Fruit fly (Drosophila melanogaster): Measurements from ENCODE around the gene PIG-Wb.

DNA sequence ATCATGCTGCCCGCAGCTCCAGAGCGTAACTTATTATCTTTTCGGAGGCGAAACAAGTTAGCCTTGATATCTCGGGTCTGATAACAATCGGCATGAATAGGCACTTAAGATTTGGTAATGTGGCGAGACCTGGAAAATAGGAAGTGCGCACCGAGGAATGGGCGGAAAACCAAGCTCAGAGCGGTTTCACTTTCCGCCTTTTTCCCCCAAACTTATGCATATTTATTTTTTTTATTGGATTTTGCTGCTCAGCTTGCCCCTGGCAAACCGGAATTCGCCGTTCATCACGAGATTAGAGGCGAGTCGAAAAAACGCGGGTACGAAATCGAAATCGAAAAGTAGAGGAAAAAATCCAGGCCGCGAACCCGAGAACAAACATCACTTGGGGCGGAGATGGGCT, 17.0 kb upstream of the PIG-Wb start:
- TF ChIP-seq CG14711 (tag; optimal IDR thresholded peaks at IDR 0.05), result no peak
- no peak for TF ChIP-seq ovo (GFP tag; optimal IDR thresholded peaks at IDR 0.05)
- no peak for TF ChIP-seq Crg-1 (GFP tag; optimal IDR thresholded peaks at IDR 0.05)
- no peak for TF ChIP-seq CG12768 (GFP tag; optimal IDR thresholded peaks at IDR 0.05)
- TF ChIP-seq pad (GFP tag; optimal IDR thresholded peaks at IDR 0.05), result no peak
- no peak for TF ChIP-seq cic (GFP tag; optimal IDR thresholded peaks at IDR 0.05)
- no peak for TF ChIP-seq CG5204 (GFP tag; optimal IDR thresholded peaks at IDR 0.05)
- TF ChIP-seq CG1620 (GFP tag; optimal IDR thresholded peaks at IDR 0.05), result no peak
- TF ChIP-seq toe (GFP tag; optimal IDR thresholded peaks at IDR 0.05), result no peak
- TF ChIP-seq Clk (GFP tag; optimal IDR thresholded peaks at IDR 0.05), result no peak

All from whole organism, adult.